Fruit fly (Drosophila melanogaster): ENCODE results near the gene Rpn12R.
A peak's percentile ranks its signal among the peaks of the same experiment; 100 is the strongest.

Gene Rpn12R

DNA sequence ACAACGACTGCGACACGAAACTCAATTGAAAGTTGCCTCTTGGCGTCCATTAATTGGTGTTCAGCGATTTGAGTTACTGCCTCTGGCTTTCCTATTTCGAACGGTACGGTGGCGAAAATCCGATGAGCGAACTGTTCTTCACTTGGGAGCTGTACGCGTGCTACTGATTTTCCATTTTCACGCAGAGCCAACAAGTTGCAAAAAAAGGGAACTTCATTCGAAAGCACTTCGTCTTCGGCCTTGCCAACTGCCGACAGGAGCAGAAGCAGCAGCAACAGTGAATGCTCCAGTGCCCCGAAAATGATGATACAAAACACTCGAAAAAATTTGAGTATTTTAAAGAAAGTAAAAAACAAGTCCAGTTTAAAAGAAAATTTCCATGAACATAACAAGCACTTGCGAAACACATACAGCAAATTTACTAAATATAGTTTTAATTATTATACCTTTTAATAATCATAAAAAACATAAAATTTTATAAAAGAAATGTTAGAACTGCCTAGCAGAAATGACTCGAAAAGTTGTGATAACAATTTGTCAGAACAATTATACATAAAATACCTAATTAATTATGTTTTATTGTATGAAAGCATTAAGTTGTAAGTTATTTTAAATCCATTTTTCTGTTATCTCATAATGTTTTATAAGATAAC lies 8.2 kb downstream of the Rpn12R start (continued):
- TF ChIP-seq CG30431 (GFP tag; optimal IDR thresholded peaks at IDR 0.05) (no peak), inv (GFP tag; IDR thresholded peaks at IDR 0.05; ENCODE audit: partially characterized antibody) (no peak), Dbx (GFP tag; IDR thresholded peaks at IDR 0.05) (no peak), Hr51 (GFP tag; optimal IDR thresholded peaks at IDR 0.05) (peak in 1 of 2 experiments; percentile 58), run (tag; optimal IDR thresholded peaks at IDR 0.05) (no peak), CG1832 (GFP tag; optimal IDR thresholded peaks at IDR 0.05) (no peak), CG6654 (GFP tag; optimal IDR thresholded peaks at IDR 0.05) (no peak), CG13287 (GFP tag; IDR thresholded peaks at IDR 0.05; ENCODE audit: partially characterized antibody) (no peak; the same call in 1 of the 2 replicates), CG4404 (GFP tag; IDR thresholded peaks at IDR 0.05) (no peak), cato (GFP tag; optimal IDR thresholded peaks at IDR 0.05; ENCODE audit: borderline replicate concordance) (no peak), ato (GFP tag; IDR thresholded peaks at IDR 0.05; ENCODE audit: partially characterized antibody) (no peak), pum (GFP tag; optimal IDR thresholded peaks at IDR 0.05) (no peak), grau (tag; optimal IDR thresholded peaks at IDR 0.05) (peak; percentile 69), nmo (GFP tag; optimal IDR thresholded peaks at IDR 0.05) (peak; percentile 35), CG12391 (tag; optimal IDR thresholded peaks at IDR 0.05) (peak; percentile 54), p53 (GFP tag; optimal IDR thresholded peaks at IDR 0.05) (no peak), CG9876 (GFP tag; optimal IDR thresholded peaks at IDR 0.05) (no peak), fru (optimal IDR thresholded peaks at IDR 0.05) (no peak), Aef1 (GFP tag; IDR thresholded peaks at IDR 0.05) (no peak), tx (GFP tag; optimal IDR thresholded peaks at IDR 0.05) (no peak), bsh (GFP tag; optimal IDR thresholded peaks at IDR 0.05) (no peak), CG17612 (GFP tag; IDR thresholded peaks at IDR 0.05) (no peak), CG1233 (GFP tag; optimal IDR thresholded peaks at IDR 0.05) (no peak), Taf1 (GFP tag; IDR thresholded peaks at IDR 0.05) (no peak), vnd (GFP tag; IDR thresholded peaks at IDR 0.05; ENCODE audit: partially characterized antibody) (no peak), Antp (GFP tag; optimal IDR thresholded peaks at IDR 0.05) (no peak), eyg (GFP tag; optimal IDR thresholded peaks at IDR 0.05) (no peak), CG14050 (GFP tag; IDR thresholded peaks at IDR 0.05) (no peak), HLHmδ (GFP tag; optimal IDR thresholded peaks at IDR 0.05) (no peak), zfh1 (GFP tag; IDR thresholded peaks at IDR 0.05) (no peak), MBD-R2 (GFP tag; IDR thresholded peaks at IDR 0.05) (no peak), cg (GFP tag; optimal IDR thresholded peaks at IDR 0.05) (no peak), Scr (GFP tag; IDR thresholded peaks at IDR 0.05; ENCODE audit: partially characterized antibody) (no peak), kay (GFP tag; optimal IDR thresholded peaks at IDR 0.05) (no peak), Eip74EF (GFP tag; optimal IDR thresholded peaks at IDR 0.05) (peak in 1 of 2 experiments; percentile 30), da (GFP tag; optimal IDR thresholded peaks at IDR 0.05) (no peak), CG17361 (GFP tag; IDR thresholded peaks at IDR 0.05) (peak; percentile 65; the same call in 2 of the 3 replicates), sna (GFP tag; IDR thresholded peaks at IDR 0.05; ENCODE audit: partially characterized antibody) (no peak), mam (GFP tag; optimal IDR thresholded peaks at IDR 0.05) (no peak), CG4730 (GFP tag; IDR thresholded peaks at IDR 0.05) (no peak), CG11398 (GFP tag; optimal IDR thresholded peaks at IDR 0.05) (no peak), ap (GFP tag; IDR thresholded peaks at IDR 0.05) (no peak), CG5953 (GFP tag; IDR thresholded peaks at IDR 0.05) (no peak), CG8924 (tag; optimal IDR thresholded peaks at IDR 0.05) (peak; percentile 57), lola (GFP tag; optimal IDR thresholded peaks at IDR 0.05) (no peak), Sry-δ (GFP tag; optimal IDR thresholded peaks at IDR 0.05) (no peak), Abd-B (GFP tag; optimal IDR thresholded peaks at IDR 0.05) (no peak), CG3281 (GFP tag; optimal IDR thresholded peaks at IDR 0.05) (peak; percentile 63), CG10543 (GFP tag; optimal IDR thresholded peaks at IDR 0.05) (peak; percentile 58)
